Worm (Caenorhabditis elegans): ENCODE results near the gene Y47D3A.34.

DNA sequence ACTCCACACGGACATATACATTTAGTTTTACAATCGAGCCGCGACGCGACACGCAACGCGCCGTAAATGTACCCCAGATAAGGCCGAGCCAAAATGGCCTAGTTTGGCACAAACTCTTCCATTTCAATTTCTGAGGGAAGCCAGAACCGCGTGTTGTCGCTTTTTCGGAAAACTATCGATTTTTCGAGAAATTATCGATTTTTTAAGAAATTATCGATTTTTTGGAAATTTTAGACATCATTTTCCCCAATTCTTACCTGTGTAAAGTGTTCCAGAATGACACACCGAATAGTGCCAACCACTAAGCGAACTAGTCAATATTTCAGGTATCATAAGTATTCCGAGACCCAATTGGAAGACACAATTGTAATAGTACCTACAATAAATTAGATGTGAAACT lies 3.3 kb downstream of the Y47D3A.34 start:
- TF ChIP-seq elt-3 (tag; optimal IDR thresholded peaks at IDR 0.05) = no peak
- no peak for TF ChIP-seq ztf-11 (tag; optimal IDR thresholded peaks at IDR 0.05)
- TF ChIP-seq zip-8 (tag; optimal IDR thresholded peaks at IDR 0.05) = no peak
- no peak for TF ChIP-seq unc-62 (GFP tag; optimal IDR thresholded peaks at IDR 0.05)
- TF ChIP-seq pha-4 (tag; optimal IDR thresholded peaks at IDR 0.05) = no peak
- TF ChIP-seq nhr-237 (tag; optimal IDR thresholded peaks at IDR 0.05) = no peak
- TF ChIP-seq nhr-76 (tag; optimal IDR thresholded peaks at IDR 0.05) = no peak
